Worm (Caenorhabditis elegans): ENCODE measurements around the gene fbxa-166.

The fbxa-166 gene

ce11 chrII:1603049-1603448 lies 15.8 kb downstream of the fbxa-166 start:
- TF ChIP-seq tab-1 (GFP tag; IDR thresholded peaks at IDR 0.05) (no peak), cog-1 (tag; optimal IDR thresholded peaks at IDR 0.05) (no peak), med-1 (GFP tag; optimal IDR thresholded peaks at IDR 0.05; ENCODE audit: insufficient read depth) (no peak)

ce11 chrII:1601507-1601906 lies 17.3 kb downstream of the fbxa-166 start, which contains the start of gene bath-47:
TSS of gene bath-47 (plus strand) at chrII:1601811.
- no peak for TF ChIP-seq T22C8.4 (GFP tag; IDR thresholded peaks at IDR 0.05)

ce11 chrII:1600661-1601060 lies 18.2 kb downstream of the fbxa-166 start, which contains the start of gene bath-26:
TSS of gene bath-26 (minus strand) at chrII:1600761.
- no peak for TF ChIP-seq flt-1 (GFP tag; IDR thresholded peaks at IDR 0.05)
- TF ChIP-seq klf-2 (GFP tag; conservative IDR thresholded peaks at IDR 0.05), result no peak
- TF ChIP-seq tab-1 (GFP tag; IDR thresholded peaks at IDR 0.05), result no peak
- TF ChIP-seq ztf-23 (GFP tag; IDR thresholded peaks at IDR 0.05), result no peak
- TF ChIP-seq med-1 (GFP tag; optimal IDR thresholded peaks at IDR 0.05; ENCODE audit: insufficient read depth), result no peak

DNA sequence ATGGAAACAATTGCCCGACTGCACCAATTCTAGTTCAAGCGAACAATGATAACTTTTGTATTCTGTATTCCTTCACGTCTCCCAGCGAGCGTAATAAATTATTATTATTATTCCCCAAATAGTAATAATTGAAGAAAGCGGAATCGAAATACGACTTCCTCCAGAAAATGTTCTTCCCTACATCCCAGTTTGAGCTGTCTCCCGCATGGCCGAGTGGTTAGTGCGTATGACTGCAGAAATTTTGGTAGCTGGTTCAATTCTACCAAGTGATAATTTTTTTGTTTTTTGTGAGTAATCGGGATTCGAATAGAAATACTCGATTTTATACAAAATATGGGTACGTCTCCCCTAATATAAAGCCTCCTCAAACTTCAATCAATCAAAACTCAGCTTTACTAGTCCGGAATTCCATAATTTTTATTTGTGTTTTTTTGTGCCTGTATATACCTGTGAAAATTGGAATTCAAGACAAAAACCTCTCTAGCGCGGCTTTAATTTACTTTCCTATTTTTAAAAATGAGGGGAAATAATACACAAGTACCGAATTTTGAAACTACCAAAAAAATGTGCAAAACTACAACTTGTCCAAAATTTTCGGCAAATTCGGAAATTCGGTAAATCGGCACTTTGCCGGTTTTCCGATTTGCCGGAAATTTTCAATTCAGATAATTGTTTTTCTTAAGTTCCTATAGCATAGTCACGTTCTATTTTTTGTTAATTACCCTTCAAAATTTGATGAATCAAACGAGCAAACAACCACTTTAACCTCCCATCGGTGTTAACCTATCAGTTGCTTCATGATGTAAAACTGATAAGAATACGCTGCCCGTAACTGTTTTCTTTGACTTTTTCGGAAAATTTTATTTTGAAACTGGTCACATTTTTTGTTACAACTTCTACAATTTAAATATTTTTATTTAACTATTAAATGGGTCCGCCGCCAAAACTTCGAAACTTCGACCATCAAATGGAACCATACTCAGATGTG lies 21.5 kb downstream of the fbxa-166 start, which contains the start of gene bath-46:
TSS of gene bath-46 (plus strand) at position 806 of the 988 bp plus-strand sequence.
- no peak for TF ChIP-seq flt-1 (GFP tag; IDR thresholded peaks at IDR 0.05)
- no peak for TF ChIP-seq ztf-23 (GFP tag; IDR thresholded peaks at IDR 0.05)
- TF ChIP-seq med-1 (GFP tag; optimal IDR thresholded peaks at IDR 0.05; ENCODE audit: insufficient read depth), result no peak

ce11 chrII:1595137-1595536 lies 23.7 kb downstream of the fbxa-166 start, which contains the start of gene clec-20:
TSS of gene clec-20 (minus strand) at chrII:1595237.
- TF ChIP-seq ref-1 (GFP tag; conservative IDR thresholded peaks at IDR 0.05), result no peak
- TF ChIP-seq cog-1 (tag; optimal IDR thresholded peaks at IDR 0.05), result no peak
- no peak for TF ChIP-seq ztf-23 (GFP tag; IDR thresholded peaks at IDR 0.05)
- no peak for TF ChIP-seq flt-1 (GFP tag; IDR thresholded peaks at IDR 0.05)
- no peak for TF ChIP-seq tab-1 (GFP tag; IDR thresholded peaks at IDR 0.05)
- TF ChIP-seq med-1 (GFP tag; optimal IDR thresholded peaks at IDR 0.05; ENCODE audit: insufficient read depth), result no peak
- no peak for TF ChIP-seq T22C8.4 (GFP tag; IDR thresholded peaks at IDR 0.05)
- no peak for TF ChIP-seq klf-2 (GFP tag; conservative IDR thresholded peaks at IDR 0.05)

- TF ChIP-seq cog-1 (tag; optimal IDR thresholded peaks at IDR 0.05), result no peak
- no peak for TF ChIP-seq flt-1 (GFP tag; IDR thresholded peaks at IDR 0.05)
- no peak for TF ChIP-seq klf-2 (GFP tag; conservative IDR thresholded peaks at IDR 0.05)
- TF ChIP-seq ref-1 (GFP tag; conservative IDR thresholded peaks at IDR 0.05), result no peak
- no peak for TF ChIP-seq ztf-23 (GFP tag; IDR thresholded peaks at IDR 0.05)
- no peak for TF ChIP-seq med-1 (GFP tag; optimal IDR thresholded peaks at IDR 0.05; ENCODE audit: insufficient read depth)
- TF ChIP-seq tab-1 (GFP tag; IDR thresholded peaks at IDR 0.05), result no peak
- no peak for TF ChIP-seq T22C8.4 (GFP tag; IDR thresholded peaks at IDR 0.05)
- no peak for TF ChIP-seq ztf-29 (GFP tag; IDR thresholded peaks at IDR 0.05)
These were observed 29.0 kb downstream of the fbxa-166 start, which contains the start of gene T07H3.7 for ce11 chrII:1589845-1590244. TSS of gene T07H3.7 (minus strand) at chrII:1589945.

DNA sequence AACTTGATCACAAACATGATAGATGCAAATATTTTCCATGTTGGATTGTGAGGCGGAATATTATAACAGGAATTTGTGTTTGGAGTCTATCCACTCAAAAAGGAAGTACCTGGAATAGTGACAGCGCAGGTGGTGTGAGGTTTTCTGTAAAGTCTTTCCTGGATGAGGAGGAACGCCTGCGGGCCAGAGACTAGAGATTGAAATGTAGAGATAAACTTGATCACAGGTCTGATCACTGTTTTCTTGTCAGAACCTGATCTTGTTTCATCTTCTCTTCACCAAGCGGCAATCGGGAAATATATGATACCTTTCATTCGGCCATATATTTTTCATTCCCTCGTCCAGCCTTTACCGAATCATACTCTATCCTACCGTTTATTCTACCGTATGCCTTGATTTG lies 32.5 kb downstream of the fbxa-166 start, which contains the start of gene T07H3.8:
TSS of gene T07H3.8 (plus strand) at position 301 of the 400 bp plus-strand sequence.
- TF ChIP-seq ztf-23 (GFP tag; IDR thresholded peaks at IDR 0.05) (no peak), klf-2 (GFP tag; conservative IDR thresholded peaks at IDR 0.05) (no peak), cog-1 (tag; optimal IDR thresholded peaks at IDR 0.05) (no peak), ztf-29 (GFP tag; IDR thresholded peaks at IDR 0.05) (no peak), tab-1 (GFP tag; IDR thresholded peaks at IDR 0.05) (no peak), med-1 (GFP tag; optimal IDR thresholded peaks at IDR 0.05; ENCODE audit: insufficient read depth) (no peak)

- TF ChIP-seq ref-1 (GFP tag; conservative IDR thresholded peaks at IDR 0.05), result no peak
- no peak for TF ChIP-seq cog-1 (tag; optimal IDR thresholded peaks at IDR 0.05)
- no peak for TF ChIP-seq tab-1 (GFP tag; IDR thresholded peaks at IDR 0.05)
- TF ChIP-seq T22C8.4 (GFP tag; IDR thresholded peaks at IDR 0.05), result no peak
- no peak for TF ChIP-seq ztf-23 (GFP tag; IDR thresholded peaks at IDR 0.05)
- no peak for TF ChIP-seq med-1 (GFP tag; optimal IDR thresholded peaks at IDR 0.05; ENCODE audit: insufficient read depth)
- TF ChIP-seq ztf-29 (GFP tag; IDR thresholded peaks at IDR 0.05), result no peak
- no peak for TF ChIP-seq flt-1 (GFP tag; IDR thresholded peaks at IDR 0.05)
- no peak for TF ChIP-seq klf-2 (GFP tag; conservative IDR thresholded peaks at IDR 0.05)
These were observed 34.7 kb downstream of the fbxa-166 start, which contains the start of gene clec-21 for ce11 chrII:1584140-1584539. TSS of gene clec-21 (minus strand) at chrII:1584240.

DNA sequence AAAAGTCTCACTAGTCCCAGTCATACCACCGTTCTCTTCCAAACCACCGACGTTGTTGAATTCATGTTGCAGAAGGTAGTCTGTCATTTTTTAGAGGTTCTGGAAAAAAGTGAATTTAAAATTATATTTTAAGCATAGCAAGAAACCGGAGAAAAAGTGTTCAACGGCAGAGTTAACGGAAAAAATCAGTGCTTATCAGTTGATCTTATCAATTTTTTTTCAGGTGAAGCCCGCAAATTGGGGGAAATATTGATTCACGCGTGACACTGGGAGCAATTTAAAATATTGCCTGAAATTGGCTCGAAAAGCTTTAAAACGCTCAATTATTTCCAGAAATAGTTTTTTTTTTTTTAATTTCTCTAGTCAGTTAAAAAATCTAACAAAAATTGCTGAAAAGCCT lies 39.0 kb downstream of the fbxa-166 start, which contains the start of gene math-38:
TSS of gene math-38 (minus strand) at position 101 of the 400 bp plus-strand sequence.
- TF ChIP-seq med-1 (GFP tag; optimal IDR thresholded peaks at IDR 0.05; ENCODE audit: insufficient read depth) (no peak), flt-1 (GFP tag; IDR thresholded peaks at IDR 0.05) (no peak), klf-2 (GFP tag; conservative IDR thresholded peaks at IDR 0.05) (no peak), T22C8.4 (GFP tag; IDR thresholded peaks at IDR 0.05) (no peak), ztf-29 (GFP tag; IDR thresholded peaks at IDR 0.05) (no peak), tab-1 (GFP tag; IDR thresholded peaks at IDR 0.05) (no peak), cog-1 (tag; optimal IDR thresholded peaks at IDR 0.05) (no peak), ref-1 (GFP tag; conservative IDR thresholded peaks at IDR 0.05) (no peak), ztf-23 (GFP tag; IDR thresholded peaks at IDR 0.05) (no peak)

DNA sequence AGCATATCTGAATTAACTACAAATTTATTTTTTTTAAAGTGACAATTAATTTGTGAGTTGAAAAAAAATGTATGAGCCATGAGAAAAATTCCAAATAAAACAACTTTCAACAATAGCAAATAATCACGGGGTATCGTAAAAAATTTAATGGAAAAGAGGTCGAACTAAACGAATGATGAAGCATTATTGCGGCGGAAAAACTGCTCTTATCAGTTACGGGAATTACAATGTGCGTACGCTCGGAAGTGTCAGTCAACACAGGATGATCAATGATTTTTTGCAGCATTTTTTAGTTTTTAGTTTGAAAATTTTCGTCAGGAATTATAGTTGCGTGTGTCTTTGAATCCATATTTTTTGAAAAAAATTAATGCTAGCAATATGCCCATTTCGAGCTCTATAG lies 42.1 kb downstream of the fbxa-166 start:
- no peak for TF ChIP-seq med-1 (GFP tag; optimal IDR thresholded peaks at IDR 0.05; ENCODE audit: insufficient read depth)
- TF ChIP-seq ztf-23 (GFP tag; IDR thresholded peaks at IDR 0.05), result no peak
- no peak for TF ChIP-seq T22C8.4 (GFP tag; IDR thresholded peaks at IDR 0.05)
- TF ChIP-seq flt-1 (GFP tag; IDR thresholded peaks at IDR 0.05), result no peak
- no peak for TF ChIP-seq klf-2 (GFP tag; conservative IDR thresholded peaks at IDR 0.05)
- TF ChIP-seq cog-1 (tag; optimal IDR thresholded peaks at IDR 0.05), result no peak
- no peak for TF ChIP-seq ref-1 (GFP tag; conservative IDR thresholded peaks at IDR 0.05)
- no peak for TF ChIP-seq tab-1 (GFP tag; IDR thresholded peaks at IDR 0.05)
- TF ChIP-seq ztf-29 (GFP tag; IDR thresholded peaks at IDR 0.05), result no peak
